Fruit fly (Drosophila melanogaster) whole organism, embryonic: ENCODE results near the gene CG17344.
A peak's percentile ranks its signal among the peaks of the same experiment; 100 is the strongest.

Source experiments
- Aef1 ChIP-seq: fragments of 200-800 bp; sonication (Bioruptor generic); IDR thresholded peaks from 3 replicates; pipeline ENCODE4 v1.3.6; 2022; ENCODE audit warnings: missing biosample characterization, missing genetic modification characterization
- CG11504 ChIP-seq: fragments of 200-800 bp; sonication (Bioruptor generic); optimal IDR thresholded peaks from 3 replicates; lab custom pipeline; 2019; ENCODE audit warnings: missing biosample characterization, mild to moderate bottlenecking, missing genetic modification characterization, moderate library complexity
- CG12219 ChIP-seq: fragments of 200-800 bp; sonication (Bioruptor generic); optimal IDR thresholded peaks from 3 replicates; lab custom pipeline; 2018; ENCODE audit warnings: missing biosample characterization, mild to moderate bottlenecking, missing genetic modification characterization
- CG12769 ChIP-seq: fragments of 200-800 bp; sonication (Bioruptor generic); optimal IDR thresholded peaks from 2 replicates; lab custom pipeline; 2019; ENCODE audit warnings: missing biosample characterization, mild to moderate bottlenecking, missing genetic modification characterization, moderate library complexity
- CG13624 ChIP-seq: fragments of 200-800 bp; sonication (Bioruptor generic); optimal IDR thresholded peaks from 2 replicates; lab custom pipeline; 2016; ENCODE audit warnings: missing biosample characterization, missing genetic modification characterization
- CG14965 ChIP-seq: fragments of 200-800 bp; sonication (Bioruptor generic); optimal IDR thresholded peaks from 2 replicates; lab custom pipeline; 2016; ENCODE audit warnings: missing biosample characterization, missing genetic modification characterization, borderline replicate concordance
- CG15073 ChIP-seq: fragments of 200-800 bp; sonication (Bioruptor generic); optimal IDR thresholded peaks from 2 replicates; lab custom pipeline; 2016; ENCODE audit warnings: missing biosample characterization, missing genetic modification characterization
- CG15269 ChIP-seq: fragments of 200-800 bp; sonication (Bioruptor generic); optimal IDR thresholded peaks from 2 replicates; lab custom pipeline; 2018; ENCODE audit warnings: missing biosample characterization, mild to moderate bottlenecking, missing genetic modification characterization, moderate library complexity
- CG16815 ChIP-seq: fragments of 200-800 bp; sonication (Bioruptor generic); optimal IDR thresholded peaks from 3 replicates; lab custom pipeline; 2017; ENCODE audit warnings: missing biosample characterization, mild to moderate bottlenecking, missing genetic modification characterization
- CG17385 ChIP-seq: fragments of 200-800 bp; sonication (Bioruptor generic); optimal IDR thresholded peaks from 3 replicates; lab custom pipeline; 2018; ENCODE audit warnings: missing biosample characterization, mild to moderate bottlenecking, missing genetic modification characterization
- CG18599 ChIP-seq: fragments of 200-800 bp; sonication (Bioruptor generic); optimal IDR thresholded peaks from 3 replicates; lab custom pipeline; 2017; ENCODE audit warnings: missing biosample characterization, missing genetic modification characterization, mild to moderate bottlenecking, moderate library complexity, missing genetic modification reagents
- CG2678 ChIP-seq: fragments of 200-800 bp; sonication (Bioruptor generic); optimal IDR thresholded peaks from 3 replicates; lab custom pipeline; 2019; ENCODE audit warnings: missing biosample characterization, mild to moderate bottlenecking, missing genetic modification characterization, moderate library complexity
- CG2712 ChIP-seq: fragments of 200-800 bp; optimal IDR thresholded peaks from 3 replicates; lab custom pipeline; 2019; ENCODE audit warnings: missing biosample characterization, mild to moderate bottlenecking, missing genetic modification characterization, moderate library complexity
- CG3163 ChIP-seq: fragments of 200-800 bp; sonication (Bioruptor generic); optimal IDR thresholded peaks from 3 replicates; lab custom pipeline; 2016; ENCODE audit warnings: missing biosample characterization, missing genetic modification characterization
- CG32532 ChIP-seq: fragments of 200-800 bp; sonication (Bioruptor generic); IDR thresholded peaks from 2 replicates; pipeline ENCODE4 v1.3.6; 2022; ENCODE audit warnings: missing biosample characterization, missing genetic modification characterization
- CG34376 ChIP-seq: fragments of 200-800 bp; sonication (Bioruptor generic); optimal IDR thresholded peaks from 2 replicates; lab custom pipeline; 2018; ENCODE audit warnings: missing biosample characterization, mild to moderate bottlenecking, missing genetic modification characterization
- CG4854 ChIP-seq: fragments of 200-800 bp; sonication (Bioruptor generic); optimal IDR thresholded peaks from 2 replicates; lab custom pipeline; 2016; ENCODE audit warnings: missing biosample characterization, missing genetic modification characterization, inconsistent platforms
- CG6765 ChIP-seq: fragments of 200-800 bp; sonication (Bioruptor generic); optimal IDR thresholded peaks from 3 replicates; lab custom pipeline; 2017; ENCODE audit warnings: missing biosample characterization, mild to moderate bottlenecking, missing genetic modification characterization
- CG8290 ChIP-seq, 3 experiments: fragments of 200-800 bp; sonication (Bioruptor generic); optimal IDR thresholded peaks; 2 replicates each; lab custom pipeline; 2016 to 2019; ENCODE audit warnings: missing biosample characterization in 3 of 3, missing genetic modification characterization in 3 of 3, mild to moderate bottlenecking in 2 of 3, moderate library complexity in 1 of 3
- CG9817 ChIP-seq: fragments of 200-800 bp; sonication (Bioruptor generic); optimal IDR thresholded peaks from 2 replicates; lab custom pipeline; 2018; ENCODE audit warnings: missing biosample characterization, mild to moderate bottlenecking, missing genetic modification characterization, moderate library complexity
- Dip3 ChIP-seq: fragments of 200-800 bp; sonication (Bioruptor generic); optimal IDR thresholded peaks from 3 replicates; lab custom pipeline; 2016; ENCODE audit warnings: missing biosample characterization, missing genetic modification characterization
- ERR ChIP-seq: fragments of 200-800 bp; sonication (Bioruptor generic); optimal IDR thresholded peaks from 2 replicates; lab custom pipeline; 2016; ENCODE audit warnings: missing biosample characterization, missing genetic modification characterization
- GATAe ChIP-seq: fragments of 200-800 bp; sonication (Bioruptor generic); conservative IDR thresholded peaks from 2 replicates; pipeline ENCODE4 v1.3.6; 2022; ENCODE audit warnings: missing biosample characterization, missing genetic modification characterization
- Hsf ChIP-seq: fragments of 200-800 bp; sonication (Bioruptor generic); optimal IDR thresholded peaks from 3 replicates; lab custom pipeline; 2016; ENCODE audit warnings: missing biosample characterization, missing genetic modification characterization
- Mad ChIP-seq: fragments of 200-800 bp; sonication (Bioruptor generic); optimal IDR thresholded peaks from 2 replicates; lab custom pipeline; 2016; ENCODE audit warnings: missing biosample characterization, missing genetic modification characterization
- Mrtf ChIP-seq: fragments of 200-800 bp; sonication (Bioruptor generic); IDR thresholded peaks from 3 replicates; pipeline ENCODE4 v1.3.6; 2022; ENCODE audit warnings: missing biosample characterization, missing genetic modification characterization
- PHDP ChIP-seq: fragments of 200-800 bp; sonication (Bioruptor generic); optimal IDR thresholded peaks from 3 replicates; lab custom pipeline; 2018; ENCODE audit warnings: missing biosample characterization, mild to moderate bottlenecking, missing genetic modification characterization, moderate library complexity
- Pdp1 ChIP-seq, 2 experiments: fragments of 200-800 bp; sonication (Bioruptor generic); optimal IDR thresholded peaks; 3 replicates each; lab custom pipeline; 2016; ENCODE audit warnings: missing biosample characterization in 2 of 2, missing genetic modification characterization in 2 of 2, mild to moderate bottlenecking in 1 of 2, moderate library complexity in 1 of 2
- Ptx1 ChIP-seq: fragments of 200-800 bp; sonication (Bioruptor generic); IDR thresholded peaks from 2 replicates; pipeline ENCODE4 v1.3.6; 2022; ENCODE audit warnings: missing biosample characterization, missing genetic modification characterization
- Sox102F ChIP-seq: fragments of 200-800 bp; sonication (Bioruptor generic); optimal IDR thresholded peaks from 2 replicates; lab custom pipeline; 2018; ENCODE audit warnings: missing biosample characterization, mild to moderate bottlenecking, missing genetic modification characterization, moderate library complexity
- Sry-δ ChIP-seq: fragments of 200-800 bp; sonication (Bioruptor generic); optimal IDR thresholded peaks from 2 replicates; lab custom pipeline; 2016; ENCODE audit warnings: missing biosample characterization, missing genetic modification characterization
- al ChIP-seq: fragments of 200-800 bp; sonication (Bioruptor generic); IDR thresholded peaks from 2 replicates; pipeline ENCODE4 v1.3.6; 2022; ENCODE audit warnings: missing biosample characterization, missing genetic modification characterization
- az2 ChIP-seq: fragments of 200-800 bp; sonication (Bioruptor generic); optimal IDR thresholded peaks from 3 replicates; lab custom pipeline; 2016; ENCODE audit warnings: missing biosample characterization, missing genetic modification characterization
- chn ChIP-seq: fragments of 200-800 bp; sonication (Bioruptor generic); optimal IDR thresholded peaks from 2 replicates; lab custom pipeline; 2016; ENCODE audit warnings: missing biosample characterization, missing genetic modification characterization
- crc ChIP-seq: fragments of 200-800 bp; sonication (Bioruptor generic); optimal IDR thresholded peaks from 2 replicates; lab custom pipeline; 2016; ENCODE audit warnings: missing biosample characterization, missing genetic modification characterization
- crp ChIP-seq, 2 experiments: fragments of 200-800 bp; sonication (Bioruptor generic); optimal IDR thresholded peaks; 2 replicates in 1 of 2; 3 replicates in 1 of 2; lab custom pipeline; 2017; ENCODE audit warnings: missing biosample characterization in 2 of 2, missing genetic modification characterization in 2 of 2, mild to moderate bottlenecking in 1 of 2, moderate library complexity in 1 of 2
- cwo ChIP-seq: fragments of 200-800 bp; sonication (Bioruptor generic); optimal IDR thresholded peaks from 3 replicates; lab custom pipeline; 2017; ENCODE audit warnings: missing biosample characterization, missing genetic modification characterization, mild to moderate bottlenecking, moderate library complexity, missing genetic modification reagents
- disco-r ChIP-seq: fragments of 200-800 bp; sonication (Bioruptor generic); optimal IDR thresholded peaks from 2 replicates; lab custom pipeline; 2016; ENCODE audit warnings: missing biosample characterization, missing genetic modification characterization
- dm ChIP-seq: fragments of 200-800 bp; sonication (Bioruptor generic); optimal IDR thresholded peaks from 3 replicates; lab custom pipeline; 2016; ENCODE audit warnings: missing biosample characterization, missing genetic modification characterization
- ems ChIP-seq: fragments of 200-800 bp; sonication (Bioruptor generic); optimal IDR thresholded peaks from 3 replicates; lab custom pipeline; 2016; ENCODE audit warnings: missing biosample characterization, missing genetic modification characterization
- gsb ChIP-seq: fragments of 200-800 bp; sonication (Bioruptor generic); IDR thresholded peaks from 2 replicates; pipeline ENCODE4 v1.3.6; 2022; ENCODE audit warnings: missing biosample characterization, missing genetic modification characterization
- hb ChIP-seq: fragments of 200-800 bp; sonication (Bioruptor generic); IDR thresholded peaks from 3 replicates; pipeline ENCODE4 v1.3.6; 2022; ENCODE audit warnings: missing biosample characterization, missing genetic modification characterization; ENCODE audit not compliant: partially characterized antibody
- hkb ChIP-seq, 2 experiments: fragments of 200-800 bp in 1 of 2; fragments of >200 bp in 1 of 2; sonication (Bioruptor generic) in 1 of 2; IDR thresholded peaks in 1 of 2; optimal IDR thresholded peaks in 1 of 2; 2 replicates each; pipeline versions ENCODE4 v1.3.6 to Lab custom; 2017 to 2022; ENCODE audit warnings: missing biosample characterization in 1 of 2, missing genetic modification characterization in 1 of 2
- ind ChIP-seq: fragments of 200-800 bp; sonication (Bioruptor generic); optimal IDR thresholded peaks from 3 replicates; lab custom pipeline; 2016; ENCODE audit warnings: missing biosample characterization, missing genetic modification characterization
- insv ChIP-seq, 2 experiments: fragments of 200-800 bp; sonication (Bioruptor generic); optimal IDR thresholded peaks; 3 replicates each; lab custom pipeline; 2016 to 2018; ENCODE audit warnings: missing biosample characterization in 2 of 2, missing genetic modification characterization in 2 of 2
- nmo ChIP-seq: fragments of 200-800 bp; sonication (Bioruptor generic); optimal IDR thresholded peaks from 2 replicates; lab custom pipeline; 2018; ENCODE audit warnings: missing biosample characterization, mild to moderate bottlenecking, missing genetic modification characterization, moderate library complexity
- slbo ChIP-seq: fragments of 200-800 bp; sonication (Bioruptor generic); IDR thresholded peaks from 2 replicates; pipeline ENCODE4 v1.3.6; 2022; ENCODE audit warnings: missing biosample characterization, missing genetic modification characterization
- vnd ChIP-seq: fragments of 200-800 bp; sonication (Bioruptor generic); IDR thresholded peaks from 3 replicates; pipeline ENCODE4 v1.3.6; 2022; ENCODE audit warnings: missing biosample characterization, missing genetic modification characterization; ENCODE audit not compliant: partially characterized antibody
- vvl ChIP-seq: fragments of 200-800 bp; sonication (Bioruptor generic); IDR thresholded peaks from 2 replicates; pipeline ENCODE4 v1.3.6; 2022; ENCODE audit warnings: missing biosample characterization, missing genetic modification characterization

The CG17344 gene

dm6 chr2L:19140984-19141262 is 39.1 kb downstream of the CG17344 start:
- TF ChIP-seq Aef1 (GFP tag; lab: Robert Waterston, UW), result peak; percentile 59; the same call in 1 of the 3 replicates
- peak; percentile 42 for TF ChIP-seq Dip3 (GFP tag; lab: Kevin White, UChicago)
- peak; percentile 12 for TF ChIP-seq CG34376 (GFP tag; lab: Kevin White, UChicago)
- TF ChIP-seq crp (GFP tag; optimal IDR thresholded peaks at IDR 0.05; lab: Kevin White, UChicago), result no peak
- peak; percentile 44 for TF ChIP-seq Hsf (GFP tag; lab: Kevin White, UChicago)
- peak; percentile 13 for TF ChIP-seq cwo (GFP tag; lab: Kevin White, UChicago)
- TF ChIP-seq dm (GFP tag; lab: Kevin White, UChicago), result no peak
- TF ChIP-seq Sox102F (GFP tag; lab: Kevin White, UChicago), result peak; percentile 31
- TF ChIP-seq CG16815 (GFP tag; lab: Kevin White, UChicago), result peak; percentile 44
- TF ChIP-seq ems (GFP tag; lab: Kevin White, UChicago), result peak; percentile 29
- peak; percentile 32 for TF ChIP-seq CG4854 (GFP tag; lab: Kevin White, UChicago)
- TF ChIP-seq Mad, result peak; percentile 10
- peak; percentile 13 for TF ChIP-seq ind (GFP tag; lab: Kevin White, UChicago)
- TF ChIP-seq CG18599, result peak; percentile 68
- TF ChIP-seq CG9817 (tag; lab: Kevin White, UChicago), result peak; percentile 30
- TF ChIP-seq CG15269 (tag; lab: Kevin White, UChicago), result peak; percentile 1
- peak; percentile 24; the same call in 1 of the 2 replicates for TF ChIP-seq vvl (GFP tag; lab: Robert Waterston, UW)
- no peak for TF ChIP-seq insv (GFP tag; optimal IDR thresholded peaks at IDR 0.05; lab: Kevin White, UChicago)
- peak; percentile 72 for TF ChIP-seq slbo
- TF ChIP-seq CG6765 (GFP tag; lab: Kevin White, UChicago), result no peak
- TF ChIP-seq Pdp1 (GFP tag; optimal IDR thresholded peaks at IDR 0.05; lab: Kevin White, UChicago), result peak in 1 of 2 experiments; percentile 39
- peak; percentile 15 for TF ChIP-seq CG17385
- TF ChIP-seq ERR (GFP tag; lab: Kevin White, UChicago), result peak; percentile 5
- no peak for TF ChIP-seq hkb (optimal IDR thresholded peaks at IDR 0.05; lab: Kevin White, UChicago)
- TF ChIP-seq hkb (GFP tag; IDR thresholded peaks at IDR 0.05; lab: Robert Waterston, UW), result 0 out of 2 replicates have a peak, but pooled peaks have one; percentile 34
- TF ChIP-seq crc, result no peak
- TF ChIP-seq GATAe (GFP tag; lab: Robert Waterston, UW), result no peak
- TF ChIP-seq Sry-δ (GFP tag; lab: Kevin White, UChicago), result no peak
- no peak for TF ChIP-seq CG8290 (GFP tag; optimal IDR thresholded peaks at IDR 0.05; lab: Kevin White, UChicago)
- peak in 1 of 2 experiments; percentile 76 for TF ChIP-seq CG8290 (tag; optimal IDR thresholded peaks at IDR 0.05; lab: Kevin White, UChicago)
- no peak for TF ChIP-seq vnd
- peak; percentile 25 for TF ChIP-seq nmo (GFP tag; lab: Kevin White, UChicago)
- TF ChIP-seq az2 (GFP tag; lab: Kevin White, UChicago), result no peak
- peak; percentile 59; the same call in 1 of the 2 replicates for TF ChIP-seq CG32532
- TF ChIP-seq CG15073 (GFP tag; lab: Kevin White, UChicago), result no peak
- TF ChIP-seq CG13624 (GFP tag; lab: Kevin White, UChicago), result peak; percentile 66
- TF ChIP-seq CG3163 (GFP tag; lab: Kevin White, UChicago), result peak; percentile 21
- 0 out of 3 replicates have a peak, but pooled peaks have one; percentile 49 for TF ChIP-seq Mrtf
- TF ChIP-seq CG12219 (GFP tag; lab: Kevin White, UChicago), result peak; percentile 2
- no peak for TF ChIP-seq chn (GFP tag; lab: Kevin White, UChicago)
- peak; percentile 49; the same call in 1 of the 2 replicates for TF ChIP-seq Ptx1 (GFP tag; lab: Robert Waterston, UW)
- no peak for TF ChIP-seq hb (GFP tag; lab: Robert Waterston, UW)
- TF ChIP-seq CG11504 (tag; lab: Kevin White, UChicago), result peak; percentile 57
- TF ChIP-seq CG12769 (tag; lab: Kevin White, UChicago), result peak; percentile 71
- peak; percentile 55 for TF ChIP-seq CG2678 (tag; lab: Kevin White, UChicago)
- no peak for TF ChIP-seq disco-r (GFP tag; lab: Kevin White, UChicago)
- TF ChIP-seq CG14965 (GFP tag; lab: Kevin White, UChicago), result no peak
- TF ChIP-seq PHDP (tag; lab: Kevin White, UChicago), result peak; percentile 26
- 0 out of 2 replicates have a peak, but pooled peaks have one; percentile 41 for TF ChIP-seq gsb (GFP tag; lab: Robert Waterston, UW)
- TF ChIP-seq CG2712 (tag; lab: Kevin White, UChicago), result peak; percentile 27
- TF ChIP-seq al (GFP tag; lab: Robert Waterston, UW), result 0 out of 2 replicates have a peak, but pooled peaks have one; percentile 16
